Fruit fly (Drosophila melanogaster) whole organism, prepupa: ENCODE data around the gene Sulf1.

Experiments
- CG10631 ChIP-seq: fragments of 200-800 bp; sonication (Bioruptor generic); optimal IDR thresholded peaks from 2 replicates; lab custom pipeline; 2016; ENCODE audit warnings: missing biosample characterization, missing genetic modification characterization
- CG10669 ChIP-seq: fragments of 200-800 bp; sonication (Bioruptor generic); optimal IDR thresholded peaks from 3 replicates; lab custom pipeline; 2018; ENCODE audit warnings: missing biosample characterization, mild to moderate bottlenecking, missing genetic modification characterization, moderate library complexity
- CG11762 ChIP-seq: fragments of 200-800 bp; sonication (Bioruptor generic); optimal IDR thresholded peaks from 3 replicates; lab custom pipeline; 2016; ENCODE audit warnings: missing biosample characterization, missing genetic modification characterization; ENCODE audit not compliant: insufficient read depth
- CG11902 ChIP-seq: fragments of 200-800 bp; sonication (Bioruptor generic); optimal IDR thresholded peaks from 3 replicates; lab custom pipeline; 2016; ENCODE audit warnings: missing biosample characterization, missing genetic modification characterization
- CG16779 ChIP-seq: fragments of 200-800 bp; sonication (Bioruptor generic); optimal IDR thresholded peaks from 3 replicates; lab custom pipeline; 2017; ENCODE audit warnings: missing biosample characterization, mild to moderate bottlenecking, missing genetic modification characterization
- CG3032 ChIP-seq: fragments of 200-800 bp; optimal IDR thresholded peaks from 2 replicates; lab custom pipeline; 2019; ENCODE audit warnings: missing biosample characterization, mild to moderate bottlenecking, missing genetic modification characterization, moderate library complexity
- CG31627 ChIP-seq: fragments of 200-800 bp; sonication (Bioruptor generic); optimal IDR thresholded peaks from 3 replicates; lab custom pipeline; 2016; ENCODE audit warnings: missing biosample characterization, missing genetic modification characterization
- CG32006 ChIP-seq: fragments of 200-800 bp; sonication (Bioruptor generic); optimal IDR thresholded peaks from 3 replicates; lab custom pipeline; 2017; ENCODE audit warnings: missing biosample characterization, mild to moderate bottlenecking, missing genetic modification characterization
- CG34406 ChIP-seq: fragments of 200-800 bp; sonication (Bioruptor generic); optimal IDR thresholded peaks from 3 replicates; lab custom pipeline; 2016; ENCODE audit warnings: missing biosample characterization, missing genetic modification characterization
- CG6163 ChIP-seq: fragments of 200-800 bp; sonication (Bioruptor generic); IDR thresholded peaks from 3 replicates; pipeline ENCODE4 v1.3.6; 2022; ENCODE audit warnings: missing biosample characterization, missing genetic modification characterization
- CG6808 ChIP-seq: fragments of 200-800 bp; sonication (Bioruptor generic); optimal IDR thresholded peaks from 3 replicates; lab custom pipeline; 2017; ENCODE audit warnings: missing biosample characterization, missing genetic modification characterization, mild to moderate bottlenecking, moderate library complexity, missing genetic modification reagents
- CG7368 ChIP-seq: fragments of 200-800 bp; sonication (Bioruptor generic); optimal IDR thresholded peaks from 3 replicates; lab custom pipeline; 2016; ENCODE audit warnings: missing biosample characterization, missing genetic modification characterization
- CG8119 ChIP-seq: fragments of 200-800 bp; sonication (Bioruptor generic); IDR thresholded peaks from 3 replicates; pipeline ENCODE4 v1.3.6; 2022; ENCODE audit warnings: missing biosample characterization, missing genetic modification characterization
- CG8632 ChIP-seq: fragments of 200-800 bp; sonication (Bioruptor generic); optimal IDR thresholded peaks from 3 replicates; lab custom pipeline; 2016; ENCODE audit warnings: missing biosample characterization, missing genetic modification characterization
- Eip78C ChIP-seq: fragments of 200-800 bp; sonication (Bioruptor generic); peaks from one replicate; lab custom pipeline; 2016; ENCODE audit warnings: missing biosample characterization, missing genetic modification characterization
- Eip93F ChIP-seq: fragments of 200-800 bp; sonication (Bioruptor generic); optimal IDR thresholded peaks from 2 replicates; lab custom pipeline; 2016; ENCODE audit warnings: missing biosample characterization, mild to moderate bottlenecking, missing genetic modification characterization
- Ets21C ChIP-seq: fragments of 200-800 bp; sonication (Bioruptor generic); optimal IDR thresholded peaks from 3 replicates; lab custom pipeline; 2016; ENCODE audit warnings: missing biosample characterization, missing genetic modification characterization
- Gug ChIP-seq: fragments of 200-800 bp; sonication (Bioruptor generic); IDR thresholded peaks from 2 replicates; pipeline ENCODE4 v1.3.6; 2022; ENCODE audit warnings: missing biosample characterization, missing genetic modification characterization
- Hr38 ChIP-seq: sonication (Bioruptor generic); optimal IDR thresholded peaks from 2 replicates; lab custom pipeline; 2016; ENCODE audit warnings: missing biosample characterization, missing genetic modification characterization
- Hr39 ChIP-seq: fragments of 200-800 bp; sonication (Bioruptor generic); optimal IDR thresholded peaks from 2 replicates; lab custom pipeline; 2016; ENCODE audit warnings: missing biosample characterization, missing genetic modification characterization
- Sox102F ChIP-seq: fragments of 200-800 bp; sonication (Bioruptor generic); optimal IDR thresholded peaks from 2 replicates; lab custom pipeline; 2016; ENCODE audit warnings: missing biosample characterization, mild to moderate bottlenecking, missing genetic modification characterization
- Sox14 ChIP-seq: fragments of 200-800 bp; sonication (Bioruptor generic); optimal IDR thresholded peaks from 3 replicates; lab custom pipeline; 2016; ENCODE audit warnings: missing biosample characterization, missing genetic modification characterization
- acj6 ChIP-seq: fragments of 200-800 bp; sonication (Bioruptor generic); optimal IDR thresholded peaks from 3 replicates; lab custom pipeline; 2016; ENCODE audit warnings: missing biosample characterization, missing genetic modification characterization
- cyc ChIP-seq: fragments of 200-800 bp; sonication (Bioruptor generic); optimal IDR thresholded peaks from 3 replicates; lab custom pipeline; 2016; ENCODE audit warnings: missing biosample characterization, missing genetic modification characterization
- eg ChIP-seq: fragments of 200-800 bp; sonication (Bioruptor generic); IDR thresholded peaks from 3 replicates; pipeline ENCODE4 v1.3.6; 2022; ENCODE audit warnings: missing biosample characterization, missing genetic modification characterization
- fd59A ChIP-seq: fragments of 200-800 bp; sonication (Bioruptor generic); optimal IDR thresholded peaks from 2 replicates; lab custom pipeline; 2017; ENCODE audit warnings: missing biosample characterization, mild to moderate bottlenecking, missing genetic modification characterization, missing genetic modification reagents
- fd85E ChIP-seq: fragments of 200-800 bp; sonication (Bioruptor generic); optimal IDR thresholded peaks from 3 replicates; lab custom pipeline; 2016; ENCODE audit warnings: missing biosample characterization, missing genetic modification characterization
- fkh ChIP-seq: fragments of 200-800 bp; sonication (Bioruptor generic); optimal IDR thresholded peaks from 3 replicates; lab custom pipeline; 2017; ENCODE audit warnings: missing biosample characterization, mild to moderate bottlenecking, missing genetic modification characterization, moderate library complexity
- lz ChIP-seq: fragments of 200-800 bp; sonication (Bioruptor generic); optimal IDR thresholded peaks from 3 replicates; lab custom pipeline; 2016; ENCODE audit warnings: missing biosample characterization, missing genetic modification characterization
- pdm3 ChIP-seq: fragments of 200-800 bp; sonication (Bioruptor generic); optimal IDR thresholded peaks from 3 replicates; lab custom pipeline; 2016; ENCODE audit warnings: missing biosample characterization, missing genetic modification characterization
- spab ChIP-seq: fragments of 200-800 bp; sonication (Bioruptor generic); optimal IDR thresholded peaks from 2 replicates; lab custom pipeline; 2017; ENCODE audit warnings: missing biosample characterization, mild to moderate bottlenecking, missing genetic modification characterization, missing genetic modification reagents
- ss ChIP-seq, 2 experiments: fragments of 200-800 bp; sonication (Bioruptor generic); optimal IDR thresholded peaks; 2 replicates in 1 of 2; 3 replicates in 1 of 2; lab custom pipeline; 2017 to 2018; ENCODE audit warnings: mild to moderate bottlenecking in 2 of 2, missing biosample characterization in 2 of 2, missing genetic modification characterization in 2 of 2, moderate library complexity in 1 of 2
- topi ChIP-seq: fragments of 200-800 bp; sonication (Bioruptor generic); optimal IDR thresholded peaks from 3 replicates; lab custom pipeline; 2016; ENCODE audit warnings: missing biosample characterization, missing genetic modification characterization
- vri ChIP-seq: fragments of 200-800 bp; sonication (Bioruptor generic); optimal IDR thresholded peaks from 3 replicates; lab custom pipeline; 2016; ENCODE audit warnings: missing biosample characterization, mild to moderate bottlenecking, missing genetic modification characterization

Sulf1 gene

dm6 chr3R:16331809-16332343, 7.5 kb downstream of the Sulf1 start (continued):
- peak; percentile 66 for TF ChIP-seq vri (GFP tag; lab: Kevin White, UChicago)
- peak; percentile 78 for TF ChIP-seq Eip78C (GFP tag; lab: Kevin White, UChicago)
- peak; percentile 16; the same call in 2 of the 3 replicates for TF ChIP-seq CG6163 (GFP tag; lab: Robert Waterston, UW)
- TF ChIP-seq CG10669 (GFP tag; lab: Kevin White, UChicago): peak; percentile 44
- peak; percentile 33 for TF ChIP-seq CG31627
- TF ChIP-seq eg: peak; percentile 8; the same call in 1 of the 3 replicates
- TF ChIP-seq CG16779 (tag; lab: Kevin White, UChicago): no peak
- no peak for TF ChIP-seq CG8119 (GFP tag; lab: Robert Waterston, UW)

dm6 chr3R:16329797-16330196, 9.6 kb downstream of the Sulf1 start:
- no peak for TF ChIP-seq Hr38
- no peak for TF ChIP-seq lz (GFP tag; lab: Kevin White, UChicago)
- no peak for TF ChIP-seq Sox14 (GFP tag; lab: Kevin White, UChicago)

- TF ChIP-seq CG10631 (GFP tag; lab: Kevin White, UChicago) (no peak), eg (no peak), CG11902 (GFP tag; lab: Kevin White, UChicago) (no peak), fd85E (no peak), topi (no peak), CG34406 (GFP tag; lab: Kevin White, UChicago) (no peak), Gug (GFP tag; lab: Robert Waterston, UW) (no peak), Hr39 (no peak), fkh (no peak)
Observed at dm6 chr3R:16327549-16327948, 11.8 kb downstream of the Sulf1 start, which contains the start of gene CG17930. Gene CG17930, plus strand, starts transcription at chr3R:16327849.

dm6 chr3R:16325192-16325591, 14.2 kb downstream of the Sulf1 start, which contains the start of gene CG17929:
Gene CG17929, plus strand, starts transcription at chr3R:16325492.
- no peak for TF ChIP-seq CG32006
- TF ChIP-seq fd59A (GFP tag; lab: Kevin White, UChicago): no peak
- no peak for TF ChIP-seq ss (GFP tag; optimal IDR thresholded peaks at IDR 0.05; lab: Kevin White, UChicago)
- no peak for TF ChIP-seq cyc (GFP tag; lab: Kevin White, UChicago)
- TF ChIP-seq CG7368 (GFP tag; lab: Kevin White, UChicago): no peak
- TF ChIP-seq Hr38: no peak
- TF ChIP-seq Eip93F (GFP tag; lab: Kevin White, UChicago): no peak
- no peak for TF ChIP-seq fd85E
- no peak for TF ChIP-seq eg
- TF ChIP-seq topi: no peak
- TF ChIP-seq lz (GFP tag; lab: Kevin White, UChicago): no peak
- no peak for TF ChIP-seq CG8632 (GFP tag; lab: Kevin White, UChicago)
- TF ChIP-seq CG6808 (GFP tag; lab: Kevin White, UChicago): no peak
- TF ChIP-seq Sox102F (GFP tag; lab: Kevin White, UChicago): no peak
- no peak for TF ChIP-seq Ets21C
- no peak for TF ChIP-seq acj6
- no peak for TF ChIP-seq spab (GFP tag; lab: Kevin White, UChicago)
- TF ChIP-seq Gug (GFP tag; lab: Robert Waterston, UW): no peak

- TF ChIP-seq ss (GFP tag; optimal IDR thresholded peaks at IDR 0.05; lab: Kevin White, UChicago) (no peak), Sox102F (GFP tag; lab: Kevin White, UChicago) (no peak), eg (no peak), CG6163 (GFP tag; lab: Robert Waterston, UW) (no peak), pdm3 (no peak), CG11762 (no peak), CG3032 (tag; lab: Kevin White, UChicago) (no peak)
- TF ChIP-seq, all 60 proteins: peak for 0
Observed at dm6 chr3R:16323093-16323492, 16.3 kb downstream of the Sulf1 start, which contains the start of gene CG6901. Gene CG6901, plus strand, starts transcription at chr3R:16323415.
